Fruit fly (Drosophila melanogaster) whole organism, embryonic: Measurements from ENCODE around the gene CG43675.

Source experiments
- Antp ChIP-seq: fragments of 200-800 bp; sonication (Bioruptor generic); optimal IDR thresholded peaks from 3 replicates; lab custom pipeline; 2016; ENCODE audit warnings: missing biosample characterization, missing genetic modification characterization
- C15 ChIP-seq: fragments of 200-800 bp; sonication (Bioruptor generic); IDR thresholded peaks from 3 replicates; pipeline ENCODE4 v1.3.6; 2022; ENCODE audit warnings: missing biosample characterization, missing genetic modification characterization
- CG10209 ChIP-seq: fragments of 200-800 bp; sonication (Bioruptor generic); optimal IDR thresholded peaks from 3 replicates; lab custom pipeline; 2017; ENCODE audit warnings: missing biosample characterization, mild to moderate bottlenecking, missing genetic modification characterization, missing genetic modification reagents
- CG10565 ChIP-seq: fragments of 200-800 bp; sonication (Bioruptor generic); optimal IDR thresholded peaks from 3 replicates; lab custom pipeline; 2016; ENCODE audit warnings: missing biosample characterization, mild to moderate bottlenecking, missing genetic modification characterization
- CG11456 ChIP-seq: fragments of 200-800 bp; sonication (Bioruptor generic); IDR thresholded peaks from 3 replicates; pipeline ENCODE4 v1.3.6; 2022; ENCODE audit warnings: missing biosample characterization, missing genetic modification characterization
- CG13775 ChIP-seq: fragments of 200-800 bp; sonication (Bioruptor generic); optimal IDR thresholded peaks from 3 replicates; lab custom pipeline; 2017; ENCODE audit warnings: missing biosample characterization, mild to moderate bottlenecking, missing genetic modification characterization
- CG14667 ChIP-seq: fragments of 200-800 bp; sonication (Bioruptor generic); IDR thresholded peaks from 2 replicates; pipeline ENCODE4 v1.3.6; 2022; ENCODE audit warnings: missing biosample characterization, missing genetic modification characterization
- CG15269 ChIP-seq: fragments of 200-800 bp; sonication (Bioruptor generic); optimal IDR thresholded peaks from 2 replicates; lab custom pipeline; 2018; ENCODE audit warnings: missing biosample characterization, mild to moderate bottlenecking, missing genetic modification characterization, moderate library complexity
- CG1647 ChIP-seq: fragments of 200-800 bp; sonication (Bioruptor generic); optimal IDR thresholded peaks from 3 replicates; lab custom pipeline; 2016; ENCODE audit warnings: missing biosample characterization, missing genetic modification characterization
- CG17359 ChIP-seq: fragments of 200-800 bp; sonication (Bioruptor generic); optimal IDR thresholded peaks from 3 replicates; lab custom pipeline; 2018; ENCODE audit warnings: missing biosample characterization, mild to moderate bottlenecking, missing genetic modification characterization, moderate library complexity
- CG18599 ChIP-seq: fragments of 200-800 bp; sonication (Bioruptor generic); optimal IDR thresholded peaks from 3 replicates; lab custom pipeline; 2017; ENCODE audit warnings: missing biosample characterization, missing genetic modification characterization, mild to moderate bottlenecking, moderate library complexity, missing genetic modification reagents
- CG2889 ChIP-seq: fragments of 200-800 bp; sonication (Bioruptor generic); IDR thresholded peaks from 3 replicates; pipeline ENCODE4 v1.3.6; 2022; ENCODE audit warnings: missing biosample characterization, missing genetic modification characterization
- CG30431 ChIP-seq: fragments of 200-800 bp; sonication (Bioruptor generic); optimal IDR thresholded peaks from 2 replicates; lab custom pipeline; 2017; ENCODE audit warnings: missing biosample characterization, missing genetic modification characterization
- CG31441 ChIP-seq: fragments of 200-800 bp; sonication (Bioruptor generic); IDR thresholded peaks from 2 replicates; pipeline ENCODE4 v1.3.6; 2022; ENCODE audit warnings: missing biosample characterization, missing genetic modification characterization
- CG32767 ChIP-seq: fragments of 200-800 bp; sonication (Bioruptor generic); IDR thresholded peaks from 2 replicates; pipeline ENCODE4 v1.3.6; 2022; ENCODE audit warnings: missing biosample characterization, missing genetic modification characterization
- CG4424 ChIP-seq: fragments of 200-800 bp; sonication (Bioruptor generic); optimal IDR thresholded peaks from 3 replicates; lab custom pipeline; 2016; ENCODE audit warnings: missing biosample characterization, missing genetic modification characterization
- CG7372 ChIP-seq: fragments of 200-800 bp; sonication (Bioruptor generic); IDR thresholded peaks from 2 replicates; pipeline ENCODE4 v1.3.6; 2022; ENCODE audit warnings: missing biosample characterization, missing genetic modification characterization
- D19B ChIP-seq: fragments of 200-800 bp; sonication (Bioruptor generic); optimal IDR thresholded peaks from 2 replicates; lab custom pipeline; 2017; ENCODE audit warnings: missing biosample characterization, mild to moderate bottlenecking, missing genetic modification characterization
- Dp ChIP-seq: fragments of 200-800 bp; sonication (Bioruptor generic); optimal IDR thresholded peaks from 2 replicates; lab custom pipeline; 2018; ENCODE audit warnings: missing biosample characterization, mild to moderate bottlenecking, missing genetic modification characterization, moderate library complexity
- Fer1 ChIP-seq: fragments of 200-800 bp; sonication (Bioruptor generic); optimal IDR thresholded peaks from 2 replicates; lab custom pipeline; 2017; ENCODE audit warnings: missing biosample characterization, mild to moderate bottlenecking, missing genetic modification characterization
- H15 ChIP-seq: fragments of 200-800 bp; sonication (Bioruptor generic); IDR thresholded peaks from 3 replicates; pipeline ENCODE4 v1.3.6; 2022; ENCODE audit warnings: missing biosample characterization, missing genetic modification characterization
- HmgD ChIP-seq: fragments of 200-800 bp; sonication (Bioruptor generic); optimal IDR thresholded peaks from 3 replicates; lab custom pipeline; 2016; ENCODE audit warnings: missing biosample characterization, missing genetic modification characterization
- Hmr ChIP-seq: fragments of 200-800 bp; sonication (Bioruptor generic); optimal IDR thresholded peaks from 3 replicates; lab custom pipeline; 2017; ENCODE audit warnings: mild to moderate bottlenecking, missing biosample characterization, missing genetic modification reagents, missing genetic modification characterization
- Jarid2 ChIP-seq: fragments of 200-800 bp; sonication (Bioruptor generic); optimal IDR thresholded peaks from 3 replicates; lab custom pipeline; 2017; ENCODE audit warnings: mild to moderate bottlenecking, missing biosample characterization, missing genetic modification reagents, missing genetic modification characterization
- Max ChIP-seq: fragments of 200-800 bp; sonication (Bioruptor generic); optimal IDR thresholded peaks from 2 replicates; lab custom pipeline; 2016; ENCODE audit warnings: missing biosample characterization, mild to moderate bottlenecking, missing genetic modification characterization
- NC2α ChIP-seq: fragments of 200-800 bp; sonication (Bioruptor generic); optimal IDR thresholded peaks from 2 replicates; lab custom pipeline; 2016; ENCODE audit warnings: missing biosample characterization, missing genetic modification characterization
- Nf-YA ChIP-seq: fragments of 200-800 bp; sonication (Bioruptor generic); IDR thresholded peaks from 2 replicates; pipeline ENCODE4 v1.3.6; 2022; ENCODE audit warnings: missing biosample characterization, missing genetic modification characterization
- Oli ChIP-seq: fragments of 200-800 bp; sonication (Bioruptor generic); optimal IDR thresholded peaks from 2 replicates; lab custom pipeline; 2018; ENCODE audit warnings: missing biosample characterization, mild to moderate bottlenecking, missing genetic modification characterization, moderate library complexity
- Sry-δ ChIP-seq: fragments of 200-800 bp; sonication (Bioruptor generic); optimal IDR thresholded peaks from 2 replicates; lab custom pipeline; 2016; ENCODE audit warnings: missing biosample characterization, missing genetic modification characterization
- Taf1 ChIP-seq: fragments of 200-800 bp; sonication (Bioruptor generic); IDR thresholded peaks from 2 replicates; pipeline ENCODE4 v1.3.6; 2022; ENCODE audit warnings: missing biosample characterization, missing genetic modification characterization
- Tbp ChIP-seq: fragments of >200 bp; optimal IDR thresholded peaks from 2 replicates; lab custom pipeline; 2018; ENCODE audit warnings: missing biosample characterization, missing genetic modification characterization
- YL-1 ChIP-seq: fragments of 200-800 bp; sonication (Bioruptor generic); optimal IDR thresholded peaks from 3 replicates; lab custom pipeline; 2017; ENCODE audit warnings: missing biosample characterization, mild to moderate bottlenecking, missing genetic modification characterization
- br ChIP-seq: fragments of >200 bp; optimal IDR thresholded peaks from 2 replicates; lab custom pipeline; 2017
- caup ChIP-seq: fragments of 200-800 bp; sonication (Bioruptor generic); optimal IDR thresholded peaks from 3 replicates; lab custom pipeline; 2017; ENCODE audit warnings: missing biosample characterization, mild to moderate bottlenecking, missing genetic modification characterization, moderate library complexity; ENCODE audit not compliant: severe bottlenecking
- dimm ChIP-seq: fragments of 200-800 bp; sonication (Bioruptor generic); IDR thresholded peaks from 2 replicates; pipeline ENCODE4 v1.3.6; 2022; ENCODE audit warnings: missing biosample characterization, missing genetic modification characterization
- en ChIP-seq: fragments of 200-800 bp; sonication (Bioruptor generic); optimal IDR thresholded peaks from 2 replicates; lab custom pipeline; 2016; ENCODE audit warnings: missing biosample characterization, missing genetic modification characterization
- eve ChIP-seq, 2 experiments: fragments of >200 bp; optimal IDR thresholded peaks; 2 replicates each; lab custom pipeline; 2017; ENCODE audit warnings: missing biosample characterization in 2 of 2, missing genetic modification characterization in 2 of 2
- ken ChIP-seq: fragments of 200-800 bp; sonication (Bioruptor generic); IDR thresholded peaks from 3 replicates; pipeline ENCODE4 v1.3.6; 2022; ENCODE audit warnings: missing biosample characterization, missing genetic modification characterization
- luna ChIP-seq: fragments of 200-800 bp; sonication (Bioruptor generic); optimal IDR thresholded peaks from 2 replicates; lab custom pipeline; 2016; ENCODE audit warnings: missing biosample characterization, missing genetic modification characterization
- onecut ChIP-seq: fragments of 200-800 bp; sonication (Bioruptor generic); IDR thresholded peaks from 2 replicates; pipeline ENCODE4 v1.3.6; 2022; ENCODE audit warnings: missing biosample characterization, missing genetic modification characterization
- org-1 ChIP-seq: fragments of 200-800 bp; sonication (Bioruptor generic); optimal IDR thresholded peaks from 2 replicates; lab custom pipeline; 2017; ENCODE audit warnings: missing biosample characterization, missing genetic modification characterization
- pfk ChIP-seq: fragments of 200-800 bp; sonication (Bioruptor generic); optimal IDR thresholded peaks from 2 replicates; lab custom pipeline; 2018; ENCODE audit warnings: missing biosample characterization, mild to moderate bottlenecking, missing genetic modification characterization, moderate library complexity
- salm ChIP-seq: fragments of 200-800 bp; sonication (Bioruptor generic); optimal IDR thresholded peaks from 2 replicates; lab custom pipeline; 2018; ENCODE audit warnings: missing biosample characterization, mild to moderate bottlenecking, missing genetic modification characterization
- sens-2 ChIP-seq: fragments of 200-800 bp; sonication (Bioruptor generic); IDR thresholded peaks from 2 replicates; pipeline ENCODE4 v1.3.6; 2022; ENCODE audit warnings: missing biosample characterization, missing genetic modification characterization
- sqz ChIP-seq: fragments of 200-800 bp; sonication (Bioruptor generic); optimal IDR thresholded peaks from 3 replicates; lab custom pipeline; 2018; ENCODE audit warnings: missing biosample characterization, mild to moderate bottlenecking, missing genetic modification characterization
- stc ChIP-seq: fragments of 200-800 bp; sonication (Bioruptor generic); IDR thresholded peaks from 2 replicates; pipeline ENCODE4 v1.3.6; 2022; ENCODE audit warnings: missing biosample characterization, missing genetic modification characterization
- sug ChIP-seq: fragments of 200-800 bp; optimal IDR thresholded peaks from 2 replicates; lab custom pipeline; 2019; ENCODE audit warnings: missing biosample characterization, mild to moderate bottlenecking, missing genetic modification characterization, moderate library complexity
- tx ChIP-seq: fragments of 200-800 bp; sonication (Bioruptor generic); optimal IDR thresholded peaks from 2 replicates; lab custom pipeline; 2016; ENCODE audit warnings: missing biosample characterization, missing genetic modification characterization
- unc-4 ChIP-seq: fragments of 200-800 bp; sonication (Bioruptor generic); IDR thresholded peaks from 2 replicates; pipeline ENCODE4 v1.3.6; 2022; ENCODE audit warnings: missing biosample characterization, missing genetic modification characterization; ENCODE audit not compliant: partially characterized antibody
- vnd ChIP-seq: fragments of 200-800 bp; sonication (Bioruptor generic); IDR thresholded peaks from 3 replicates; pipeline ENCODE4 v1.3.6; 2022; ENCODE audit warnings: missing biosample characterization, missing genetic modification characterization; ENCODE audit not compliant: partially characterized antibody
- wor ChIP-seq: fragments of 200-800 bp; sonication (Bioruptor generic); IDR thresholded peaks from 2 replicates; pipeline ENCODE4 v1.3.6; 2022; ENCODE audit warnings: missing biosample characterization, missing genetic modification characterization
- zfh1 ChIP-seq: fragments of 200-800 bp; sonication (Bioruptor generic); IDR thresholded peaks from 3 replicates; pipeline ENCODE4 v1.3.6; 2022; ENCODE audit warnings: missing biosample characterization, missing genetic modification characterization

The CG43675 gene

DNA sequence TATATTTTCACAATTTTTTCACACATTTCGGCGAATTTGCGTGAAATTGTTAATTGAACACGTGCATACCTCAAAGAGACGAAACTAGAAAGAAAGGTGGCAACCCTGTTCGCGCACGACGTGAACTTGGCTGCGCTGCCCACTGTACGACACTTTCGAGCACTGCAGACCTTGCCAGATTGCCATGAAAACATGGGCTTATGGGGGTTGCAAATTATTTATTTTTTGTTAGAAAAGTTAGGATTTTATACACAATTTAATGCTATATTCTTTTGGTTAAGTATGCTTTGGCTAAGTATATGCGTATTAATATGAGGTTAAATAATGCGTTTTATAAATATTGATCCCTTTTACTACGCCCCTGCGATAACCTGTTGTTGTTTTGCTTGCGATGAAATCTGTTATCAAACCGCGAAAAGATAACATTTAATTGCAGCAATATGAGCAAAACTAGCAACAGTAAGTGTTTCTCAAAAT lies 45.9 kb downstream of the CG43675 start, which contains the start of the genes RpL34b and CG8132:
RpL34b (minus strand) TSS at position 100 of the 477 bp plus-strand sequence.
CG8132 (plus strand) TSS at position 369 of the 477 bp plus-strand sequence.
- TF ChIP-seq C15 (GFP tag; lab: Robert Waterston, UW) (peak; percentile 94), pfk (GFP tag; lab: Kevin White, UChicago) (peak; percentile 83), D19B (GFP tag; lab: Kevin White, UChicago) (peak; percentile 87), Fer1 (peak; percentile 96), CG15269 (tag; lab: Kevin White, UChicago) (peak; percentile 95), stc (GFP tag; lab: Robert Waterston, UW) (peak; percentile 93), caup (GFP tag; lab: Kevin White, UChicago) (peak; percentile 97), CG17359 (tag; lab: Kevin White, UChicago) (peak; percentile 93), zfh1 (peak; percentile 97), Taf1 (GFP tag; lab: Robert Waterston, UW) (peak; percentile 89), wor (peak; percentile 80), CG32767 (GFP tag; lab: Robert Waterston, UW) (peak; percentile 87), luna (GFP tag; lab: Kevin White, UChicago) (peak; percentile 94), sqz (GFP tag; lab: Kevin White, UChicago) (peak; percentile 90), CG10209 (peak; percentile 96), salm (peak; percentile 91), eve (GFP tag; optimal IDR thresholded peaks at IDR 0.05; lab: Kevin White, UChicago) (peak in 1 of 2 experiments; percentile 0), CG31441 (GFP tag; lab: Robert Waterston, UW) (peak; percentile 94), en (GFP tag; lab: Kevin White, UChicago) (peak; percentile 86), org-1 (GFP tag; lab: Kevin White, UChicago) (peak; percentile 88), ken (GFP tag; lab: Robert Waterston, UW) (peak; percentile 98), Oli (tag; lab: Kevin White, UChicago) (peak; percentile 89), sens-2 (GFP tag; lab: Robert Waterston, UW) (peak; percentile 91), CG10565 (GFP tag; lab: Kevin White, UChicago) (peak; percentile 88), CG30431 (GFP tag; lab: Kevin White, UChicago) (peak; percentile 95), onecut (peak; percentile 88), CG1647 (GFP tag; lab: Kevin White, UChicago) (peak; percentile 95), CG7372 (peak; percentile 93), Sry-δ (GFP tag; lab: Kevin White, UChicago) (peak; percentile 78), Dp (GFP tag; lab: Kevin White, UChicago) (peak; percentile 59), vnd (no peak), H15 (GFP tag; lab: Robert Waterston, UW) (peak; percentile 94), br (lab: Kevin White, UChicago) (no peak), CG4424 (GFP tag; lab: Kevin White, UChicago) (peak; percentile 95), CG14667 (GFP tag; lab: Robert Waterston, UW) (peak; percentile 95), YL-1 (GFP tag; lab: Kevin White, UChicago) (peak; percentile 100), Jarid2 (GFP tag; lab: Kevin White, UChicago) (peak; percentile 78), CG13775 (peak; percentile 96), Nf-YA (GFP tag; lab: Robert Waterston, UW) (peak; percentile 83), Max (GFP tag; lab: Kevin White, UChicago) (peak; percentile 98), dimm (GFP tag; lab: Robert Waterston, UW) (peak; percentile 50), unc-4 (peak; percentile 30; the same call in 1 of the 2 replicates), CG11456 (peak; percentile 99), CG18599 (GFP tag; lab: Kevin White, UChicago) (peak; percentile 97), Antp (GFP tag; lab: Kevin White, UChicago) (peak; percentile 97), tx (GFP tag; lab: Kevin White, UChicago) (peak; percentile 95), sug (tag; lab: Kevin White, UChicago) (peak; percentile 97), CG2889 (GFP tag; lab: Robert Waterston, UW) (peak; percentile 90), Hmr (GFP tag; lab: Kevin White, UChicago) (peak; percentile 98), NC2α (GFP tag; lab: Kevin White, UChicago) (peak; percentile 83), Tbp (GFP tag; lab: Kevin White, UChicago) (peak; percentile 33), HmgD (GFP tag; lab: Kevin White, UChicago) (peak; percentile 93)
